Worm (Caenorhabditis elegans) whole organism, late embryonic: ENCODE data around the gene T10D4.14.

Source experiments
- K02D7.2 ChIP-seq: sonication (generic microtip); optimal IDR thresholded peaks from 2 replicates; lab custom pipeline; 2017; ENCODE audit warnings: mild to moderate bottlenecking, missing genetic modification characterization, missing compliant biosample characterization
- K09A11.1 ChIP-seq: sonication (generic microtip); optimal IDR thresholded peaks from 2 replicates; lab custom pipeline; 2017; ENCODE audit warnings: antibody characterized with exemption, mild to moderate bottlenecking, missing genetic modification characterization, missing compliant biosample characterization; ENCODE audit not compliant: insufficient read depth
- T23F11.4 ChIP-seq: fragments of 200-800 bp; sonication (Bioruptor generic); optimal IDR thresholded peaks from 2 replicates; lab custom pipeline; 2018; ENCODE audit warnings: mild to moderate bottlenecking, missing genetic modification characterization, missing compliant biosample characterization
- Y22D7AL.16 ChIP-seq: sonication (generic microtip); optimal IDR thresholded peaks from 2 replicates; lab custom pipeline; 2016; ENCODE audit warnings: missing genetic modification characterization, missing compliant biosample characterization
- ceh-19 ChIP-seq: fragments of 200-800 bp; sonication (Bioruptor generic); optimal IDR thresholded peaks from 2 replicates; lab custom pipeline; 2018; ENCODE audit warnings: mild to moderate bottlenecking, missing genetic modification characterization, missing compliant biosample characterization
- ceh-22 ChIP-seq: sonication (generic microtip); optimal IDR thresholded peaks from 2 replicates; lab custom pipeline; 2017; ENCODE audit warnings: missing biosample characterization, missing genetic modification characterization
- ceh-30 ChIP-seq: fragments of 150-350 bp; optimal IDR thresholded peaks from 2 replicates; lab custom pipeline; 2014; ENCODE audit warnings: missing biosample characterization, missing genetic modification characterization
- ceh-34 ChIP-seq: sonication (generic microtip); optimal IDR thresholded peaks from 2 replicates; lab custom pipeline; 2016; ENCODE audit warnings: mild to moderate bottlenecking, missing genetic modification characterization, missing compliant biosample characterization
- ceh-45 ChIP-seq: fragments of 200-800 bp; sonication (Bioruptor generic); IDR thresholded peaks from 2 replicates; pipeline ENCODE4 v1.3.6; 2022; ENCODE audit warnings: missing genetic modification reagents, missing genetic modification characterization, missing compliant biosample characterization
- ceh-6 ChIP-seq: fragments of 200-800 bp; sonication (Bioruptor generic); optimal IDR thresholded peaks from 2 replicates; lab custom pipeline; 2018; ENCODE audit warnings: mild to moderate bottlenecking, missing genetic modification characterization, missing compliant biosample characterization
- elt-4 ChIP-seq: sonication (generic microtip); optimal IDR thresholded peaks from 2 replicates; lab custom pipeline; 2016; ENCODE audit warnings: missing genetic modification characterization, missing compliant biosample characterization
- fax-1 ChIP-seq: sonication (generic microtip); optimal IDR thresholded peaks from 2 replicates; lab custom pipeline; 2016; ENCODE audit warnings: missing genotype, missing genetic modification characterization, missing compliant biosample characterization
- fkh-6 ChIP-seq: sonication (generic microtip); optimal IDR thresholded peaks from 2 replicates; lab custom pipeline; 2016; ENCODE audit warnings: missing genetic modification characterization, missing compliant biosample characterization
- gmeb-2 ChIP-seq: sonication (generic microtip); optimal IDR thresholded peaks from 2 replicates; lab custom pipeline; 2016; ENCODE audit warnings: missing genetic modification characterization, inconsistent platforms, missing compliant biosample characterization
- hlh-13 ChIP-seq: fragments of 200-800 bp; sonication (Bioruptor generic); optimal IDR thresholded peaks from 2 replicates; lab custom pipeline; 2018; ENCODE audit warnings: mild to moderate bottlenecking, missing genetic modification characterization, missing compliant biosample characterization
- hlh-30 ChIP-seq: sonication (generic microtip); optimal IDR thresholded peaks from 2 replicates; lab custom pipeline; 2017; ENCODE audit warnings: antibody characterized with exemption, missing genetic modification characterization, missing compliant biosample characterization; ENCODE audit not compliant: insufficient read depth
- lin-11 ChIP-seq: fragments of 200-800 bp; sonication (Bioruptor generic); optimal IDR thresholded peaks from 2 replicates; lab custom pipeline; 2018; ENCODE audit warnings: mild to moderate bottlenecking, missing genetic modification characterization, missing compliant biosample characterization
- nhr-11 ChIP-seq: fragments of 150-350 bp; optimal IDR thresholded peaks from 2 replicates; lab custom pipeline; 2014; ENCODE audit warnings: missing biosample characterization, missing genetic modification characterization
- nhr-232 ChIP-seq: sonication (generic microtip); optimal IDR thresholded peaks from 2 replicates; lab custom pipeline; 2016; ENCODE audit warnings: missing genetic modification characterization, missing compliant biosample characterization
- npax-4 ChIP-seq: sonication (generic microtip); optimal IDR thresholded peaks from 2 replicates; lab custom pipeline; 2016; ENCODE audit warnings: missing genetic modification characterization, missing compliant biosample characterization
- odd-2 ChIP-seq: sonication (generic microtip); optimal IDR thresholded peaks from 2 replicates; lab custom pipeline; 2017; ENCODE audit warnings: antibody characterized with exemption, mild to moderate bottlenecking, missing genetic modification characterization, missing compliant biosample characterization
- pag-3 ChIP-seq: sonication (generic microtip); optimal IDR thresholded peaks from 2 replicates; lab custom pipeline; 2016; ENCODE audit warnings: missing compliant biosample characterization, missing genetic modification characterization, borderline replicate concordance
- pat-9 ChIP-seq: fragments of 200-800 bp; sonication (Bioruptor generic); optimal IDR thresholded peaks from 2 replicates; lab custom pipeline; 2018; ENCODE audit warnings: mild to moderate bottlenecking, missing genetic modification characterization, moderate library complexity, missing compliant biosample characterization
- pax-1 ChIP-seq: fragments of 150-350 bp; optimal IDR thresholded peaks from 2 replicates; lab custom pipeline; 2014; ENCODE audit warnings: missing biosample characterization, missing genetic modification characterization
- pha-2 ChIP-seq: sonication (generic microtip); optimal IDR thresholded peaks from 2 replicates; lab custom pipeline; 2017; ENCODE audit warnings: mild to moderate bottlenecking, missing genetic modification characterization, missing compliant biosample characterization
- pqm-1 ChIP-seq: sonication (generic microtip); optimal IDR thresholded peaks from 2 replicates; lab custom pipeline; 2016; ENCODE audit warnings: missing genetic modification characterization, missing compliant biosample characterization
- sox-4 ChIP-seq: sonication (generic microtip); optimal IDR thresholded peaks from 2 replicates; lab custom pipeline; 2017; ENCODE audit warnings: mild to moderate bottlenecking, missing genetic modification characterization, inconsistent platforms, missing compliant biosample characterization
- ttx-3 ChIP-seq: sonication (generic microtip); optimal IDR thresholded peaks from 2 replicates; lab custom pipeline; 2016; ENCODE audit warnings: missing genetic modification reagents, missing genetic modification characterization, missing compliant biosample characterization
- unc-3 ChIP-seq, 2 experiments: fragments of 200-800 bp in 1 of 2; sonication (Bioruptor generic) in 1 of 2; sonication (generic microtip) in 1 of 2; conservative IDR thresholded peaks in 1 of 2; optimal IDR thresholded peaks in 1 of 2; 2 replicates each; pipeline versions ENCODE4 v1.3.6 to Lab custom; 2016 to 2022; ENCODE audit warnings: missing compliant biosample characterization in 2 of 2, missing genetic modification characterization in 2 of 2, missing genetic modification reagents in 1 of 2
- unc-42 ChIP-seq: sonication (generic microtip); optimal IDR thresholded peaks from 2 replicates; lab custom pipeline; 2016; ENCODE audit warnings: missing genotype, missing genetic modification characterization, missing compliant biosample characterization
- unc-55 ChIP-seq: sonication (generic microtip); optimal IDR thresholded peaks from 2 replicates; lab custom pipeline; 2017; ENCODE audit warnings: missing biosample characterization, missing genetic modification reagents, missing genetic modification characterization
- zip-5 ChIP-seq: sonication (generic microtip); optimal IDR thresholded peaks from 2 replicates; lab custom pipeline; 2016; ENCODE audit warnings: missing genetic modification characterization, missing compliant biosample characterization

Gene T10D4.14

ce11 chrII:3118907-3119382 lies 32.6 kb downstream of the T10D4.14 start, which contains the start of gene T10D4.6 (continued):
- TF ChIP-seq nhr-232, result no peak

ce11 chrII:3117471-3117870 lies 34.0 kb downstream of the T10D4.14 start, which contains the start of gene T10D4.7:
Gene T10D4.7 (plus strand): TSS chrII:3117771.
- no peak for TF ChIP-seq fkh-6 (tag; lab: Kevin White, UChicago)
- TF ChIP-seq, all 69 proteins: peak for 0

DNA sequence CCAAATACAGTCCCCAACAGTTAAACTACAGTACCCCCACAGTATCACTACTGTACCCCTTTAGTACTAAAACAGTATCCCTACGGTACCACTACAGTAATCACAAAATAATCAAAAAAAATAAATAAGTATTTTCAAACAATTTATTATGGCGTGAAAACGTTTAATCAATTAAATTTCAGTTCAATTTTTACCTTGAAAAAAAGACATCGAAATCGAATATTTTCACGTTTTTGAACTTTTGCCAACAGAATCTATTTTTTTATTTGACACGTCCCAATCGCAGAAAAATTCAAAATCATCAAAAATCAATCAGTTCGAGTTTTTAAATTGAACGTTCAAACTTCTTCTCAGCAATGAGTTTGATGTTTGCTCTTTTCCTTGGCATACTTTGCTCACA lies 37.6 kb downstream of the T10D4.14 start, which contains the start of gene clec-123:
Gene clec-123, plus strand, starts transcription at position 301 of the 400 bp plus-strand sequence.
- TF ChIP-seq K02D7.2 (tag; lab: Kevin White, UChicago), result no peak
- TF ChIP-seq Y22D7AL.16, result no peak
- TF ChIP-seq sox-4, result no peak
- no peak for TF ChIP-seq T23F11.4 (GFP tag; lab: Kevin White, UChicago)
- no peak for TF ChIP-seq ceh-22 (tag; lab: Kevin White, UChicago)
- no peak for TF ChIP-seq pat-9 (tag; lab: Kevin White, UChicago)
- no peak for TF ChIP-seq pha-2 (tag; lab: Kevin White, UChicago)
- TF ChIP-seq fkh-6 (tag; lab: Kevin White, UChicago), result no peak
- no peak for TF ChIP-seq ceh-45 (GFP tag; lab: Robert Waterston, UW)
- TF ChIP-seq elt-4 (tag; lab: Kevin White, UChicago), result no peak
- no peak for TF ChIP-seq pqm-1
- TF ChIP-seq pag-3 (tag; lab: Kevin White, UChicago), result no peak
- no peak for TF ChIP-seq odd-2
- TF ChIP-seq gmeb-2 (tag; lab: Kevin White, UChicago), result no peak
- no peak for TF ChIP-seq nhr-11 (tag; lab: Kevin White, UChicago)
- TF ChIP-seq npax-4 (tag; lab: Kevin White, UChicago), result no peak
- no peak for TF ChIP-seq unc-3 (GFP tag; conservative IDR thresholded peaks at IDR 0.05; lab: Robert Waterston, UW)
- TF ChIP-seq unc-3 (tag; optimal IDR thresholded peaks at IDR 0.05; lab: Kevin White, UChicago), result no peak
- TF ChIP-seq, all 69 proteins: peak for 0

DNA sequence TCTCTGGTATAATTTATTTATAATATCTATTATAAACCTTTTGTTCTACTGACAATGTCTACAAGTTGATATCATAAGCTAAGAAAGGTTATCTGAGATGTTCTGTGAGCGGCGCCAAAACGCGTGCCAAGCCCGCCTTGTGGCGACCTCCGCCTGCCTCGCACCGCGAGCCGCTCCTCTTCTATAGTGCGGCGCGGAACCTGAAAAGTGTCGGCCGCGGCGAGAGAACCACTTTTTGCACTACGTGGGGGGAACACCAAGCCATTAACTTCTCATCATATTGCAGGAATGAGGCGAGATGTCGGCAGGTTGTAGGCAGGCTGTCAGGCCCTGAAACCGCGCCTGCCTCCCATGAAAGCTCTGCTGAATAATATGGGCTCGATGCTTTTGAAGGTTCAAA lies 38.2 kb downstream of the T10D4.14 start:
- TF ChIP-seq ceh-6 (GFP tag; lab: Kevin White, UChicago), result no peak
- TF ChIP-seq nhr-232, result no peak
- no peak for TF ChIP-seq pha-2 (tag; lab: Kevin White, UChicago)
- no peak for TF ChIP-seq unc-42 (tag; lab: Kevin White, UChicago)
- no peak for TF ChIP-seq K02D7.2 (tag; lab: Kevin White, UChicago)
- TF ChIP-seq unc-55 (GFP tag; lab: Kevin White, UChicago), result no peak
- TF ChIP-seq, all 69 proteins: peak for 0

ce11 chrII:3112313-3112712 lies 39.2 kb downstream of the T10D4.14 start, which contains the start of gene Y25C1A.2:
Gene Y25C1A.2 (plus strand): TSS chrII:3112613.
- TF ChIP-seq ceh-19, result no peak
- no peak for TF ChIP-seq fax-1 (tag; lab: Kevin White, UChicago)

DNA sequence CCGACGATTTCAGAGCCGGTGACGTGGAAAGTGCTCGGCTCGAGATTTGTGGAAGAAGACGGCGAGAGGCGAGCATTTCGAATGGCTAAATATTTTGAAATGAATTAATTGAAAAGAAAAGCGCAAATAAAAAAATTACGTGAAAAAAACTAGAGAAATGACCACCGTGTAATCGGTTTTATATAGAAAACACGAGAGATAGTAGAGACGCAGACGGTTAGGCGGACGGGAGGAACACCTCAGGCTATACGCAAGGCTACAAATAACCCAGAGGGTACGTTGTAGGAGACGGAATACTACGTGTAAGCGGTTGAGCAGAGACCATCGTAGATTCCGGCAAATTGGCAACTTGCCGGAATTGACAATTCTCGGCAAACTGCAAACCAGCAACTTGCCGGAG lies 40.4 kb downstream of the T10D4.14 start, which contains the start of gene Y25C1A.13:
Gene Y25C1A.13, minus strand, starts transcription at position 101 of the 400 bp plus-strand sequence.
- TF ChIP-seq unc-42 (tag; lab: Kevin White, UChicago) (no peak), hlh-13 (GFP tag; lab: Kevin White, UChicago) (no peak), ceh-34 (no peak), pax-1 (tag; lab: Kevin White, UChicago) (no peak), ceh-30 (tag; lab: Kevin White, UChicago) (no peak), sox-4 (no peak), pha-2 (tag; lab: Kevin White, UChicago) (no peak), unc-55 (GFP tag; lab: Kevin White, UChicago) (no peak), hlh-30 (tag; lab: Kevin White, UChicago) (no peak), ttx-3 (no peak), lin-11 (tag; lab: Kevin White, UChicago) (no peak), pqm-1 (no peak), K09A11.1 (no peak), zip-5 (tag; lab: Kevin White, UChicago) (no peak), ceh-45 (GFP tag; lab: Robert Waterston, UW) (no peak)
